Fruit fly (Drosophila melanogaster) whole organism, wandering third instar larva: ENCODE measurements around the gene Myo28B1.

Source experiments
- CG9705 ChIP-seq: fragments of 200-800 bp; sonication (Bioruptor generic); optimal IDR thresholded peaks from 2 replicates; lab custom pipeline; 2018; ENCODE audit warnings: missing biosample characterization, mild to moderate bottlenecking, missing genetic modification characterization
- Dfd ChIP-seq: fragments of >200 bp; optimal IDR thresholded peaks from 2 replicates; lab custom pipeline; 2017; ENCODE audit warnings: missing biosample characterization, missing genetic modification characterization
- N ChIP-seq: fragments of >200 bp; optimal IDR thresholded peaks from 2 replicates; lab custom pipeline; 2018; ENCODE audit warnings: missing biosample characterization, missing external identifiers, missing genetic modification characterization
- Sp1 ChIP-seq: fragments of 200-800 bp; sonication (Bioruptor generic); optimal IDR thresholded peaks from 3 replicates; lab custom pipeline; 2019; ENCODE audit warnings: missing biosample characterization, mild to moderate bottlenecking, missing genetic modification characterization, moderate library complexity
- dl ChIP-seq, 2 experiments: fragments of 175-275, 200-275 bp in 1 of 2; fragments of 200-275 bp in 1 of 2; sonication (Bioruptor generic); optimal IDR thresholded peaks; lab custom pipeline; 2018; ENCODE audit warnings: mild to moderate bottlenecking in 2 of 2, missing biosample characterization in 2 of 2, missing genetic modification characterization in 2 of 2, moderate library complexity in 2 of 2; ENCODE audit not compliant: partially characterized antibody in 2 of 2, insufficient read depth in 1 of 2
- dsf ChIP-seq: sonication (Bioruptor generic); optimal IDR thresholded peaks from 2 replicates; lab custom pipeline; 2016; ENCODE audit warnings: missing biosample characterization, missing genetic modification characterization, borderline replicate concordance
- ey ChIP-seq: fragments of 200-800 bp; sonication (Bioruptor generic); optimal IDR thresholded peaks from 2 replicates; lab custom pipeline; 2016; ENCODE audit warnings: missing biosample characterization, missing genetic modification characterization
- h ChIP-seq: fragments of 200-800 bp; sonication (Bioruptor generic); optimal IDR thresholded peaks from 3 replicates; lab custom pipeline; 2016; ENCODE audit warnings: missing biosample characterization, mild to moderate bottlenecking, missing genetic modification characterization

DNA sequence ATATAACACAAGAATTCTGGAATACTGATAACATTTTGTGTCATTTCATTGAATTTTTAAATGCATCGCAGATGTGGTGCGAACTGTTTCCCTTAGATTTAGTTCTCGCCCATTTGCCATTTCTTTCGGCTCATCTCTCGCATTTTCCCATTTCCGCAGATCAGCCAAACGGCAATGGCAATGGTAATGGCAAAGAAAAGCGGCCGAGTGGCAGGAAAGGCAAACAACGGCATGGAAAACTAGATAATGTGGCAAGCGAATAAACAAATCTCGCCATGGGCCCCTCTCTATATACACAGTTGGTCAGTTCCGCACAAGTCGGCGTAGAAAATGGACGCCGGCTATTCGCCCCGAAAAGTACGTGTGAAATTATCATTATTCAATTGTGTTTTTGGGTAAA is at the start of gene Myo28B1:
- TF ChIP-seq dsf (GFP tag; lab: Kevin White, UChicago) (no peak), Dfd (GFP tag; lab: Kevin White, UChicago) (no peak), h (no peak), CG9705 (no peak), ey (GFP tag; lab: Kevin White, UChicago) (no peak), N (no peak), Sp1 (GFP tag; lab: Kevin White, UChicago) (no peak), dl (GFP tag; optimal IDR thresholded peaks at IDR 0.05; lab: Kevin White, UChicago; ENCODE audit: insufficient read depth in 1 of 2, partially characterized antibody in 2 of 2) (no peak)
